Fruit fly (Drosophila melanogaster): ENCODE measurements around the gene ab.

DNA sequence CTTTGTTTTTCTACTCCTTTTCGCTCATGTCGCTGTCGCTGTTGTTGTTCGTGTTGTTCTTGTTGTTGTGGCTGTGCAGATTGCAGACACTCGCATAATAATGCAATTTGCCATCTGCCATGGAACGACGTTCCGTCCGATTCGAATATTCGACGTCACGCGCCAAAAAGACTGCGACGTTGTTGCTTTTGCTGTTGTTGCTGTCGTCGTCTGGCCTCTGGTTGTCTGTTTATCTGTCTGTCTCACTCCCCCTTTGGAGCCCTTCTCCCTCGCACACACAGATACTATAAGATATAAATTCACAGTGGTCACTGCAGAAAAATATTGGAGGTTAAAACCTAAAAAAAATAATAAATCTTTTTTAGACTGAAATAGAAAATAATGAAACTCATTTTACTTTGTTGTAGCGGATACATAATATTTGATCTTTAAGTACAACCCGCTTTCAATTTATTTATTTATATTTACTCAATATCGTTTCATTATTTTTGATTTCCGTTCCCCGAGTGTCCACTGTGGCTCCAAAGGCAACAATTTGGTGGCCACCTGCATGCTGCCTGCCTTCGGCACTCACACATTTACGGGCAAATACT, 9.1 kb downstream of the ab start:
- peak; percentile 58 for TF ChIP-seq toe (GFP tag; optimal IDR thresholded peaks at IDR 0.05)
- TF ChIP-seq Mnt (GFP tag; optimal IDR thresholded peaks at IDR 0.05), result no peak
- peak; percentile 69 for TF ChIP-seq CG7045 (GFP tag; optimal IDR thresholded peaks at IDR 0.05)
- peak; percentile 57 for TF ChIP-seq CG7101 (tag; optimal IDR thresholded peaks at IDR 0.05)
- peak; percentile 17 for TF ChIP-seq CG12768 (GFP tag; optimal IDR thresholded peaks at IDR 0.05)
- peak; percentile 21 for TF ChIP-seq CG14711 (tag; optimal IDR thresholded peaks at IDR 0.05)
- TF ChIP-seq kay (GFP tag; ENCODE audit: borderline replicate concordance), result no peak

Measured in whole organism, adult.